Fruit fly (Drosophila melanogaster): ENCODE data around the gene aay.

Gene aay

DNA sequence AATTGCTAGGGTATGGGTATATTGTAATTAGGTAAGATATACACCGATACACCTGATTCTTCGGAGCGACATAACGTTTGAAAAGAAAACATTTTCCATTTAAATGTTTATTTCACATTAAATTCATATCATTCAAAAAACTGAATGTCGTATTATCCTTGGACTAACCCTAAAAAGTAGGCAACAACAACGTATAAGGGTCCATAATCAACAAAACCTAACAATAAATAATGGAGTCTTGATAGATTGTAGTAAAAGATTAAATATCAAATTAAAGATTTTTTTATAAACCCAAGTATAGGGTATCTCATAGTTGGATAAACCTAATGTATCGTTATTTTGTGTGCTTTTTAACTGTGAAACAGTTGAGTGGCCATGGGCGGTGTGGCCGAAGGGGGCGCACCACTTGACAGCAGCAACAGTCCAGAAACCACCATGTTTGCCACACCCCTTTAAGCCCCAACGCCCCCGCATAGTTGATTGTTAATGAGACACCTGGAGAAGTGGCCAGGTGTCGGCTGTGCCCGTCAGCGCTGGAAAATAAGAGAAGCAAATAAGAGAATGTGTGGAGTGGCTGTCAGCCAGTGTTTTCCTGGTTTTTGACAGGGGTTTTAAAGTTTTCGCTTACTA, 45.3 kb downstream of the aay start (continued):
- TF ChIP-seq Sox15 (GFP tag; optimal IDR thresholded peaks at IDR 0.05) (no peak), Eip93F (GFP tag; optimal IDR thresholded peaks at IDR 0.05) (no peak), OdsH (GFP tag; optimal IDR thresholded peaks at IDR 0.05) (peak; percentile 46), vri (GFP tag; optimal IDR thresholded peaks at IDR 0.05) (no peak), Blimp-1 (GFP tag; optimal IDR thresholded peaks at IDR 0.05) (no peak), svp (GFP tag) (peak; percentile 67), net (GFP tag; optimal IDR thresholded peaks at IDR 0.05) (peak; percentile 8), CG6854 (GFP tag; optimal IDR thresholded peaks at IDR 0.05) (no peak), achi (GFP tag; optimal IDR thresholded peaks at IDR 0.05) (no peak), CG1621 (tag; optimal IDR thresholded peaks at IDR 0.05) (no peak), CG6163 (GFP tag; IDR thresholded peaks at IDR 0.05) (no peak), Lpt (GFP tag; optimal IDR thresholded peaks at IDR 0.05) (no peak), Met (GFP tag; optimal IDR thresholded peaks at IDR 0.05) (peak; percentile 17), CG34406 (GFP tag; optimal IDR thresholded peaks at IDR 0.05) (no peak), CG15336 (GFP tag; IDR thresholded peaks at IDR 0.05) (no peak), fd85E (GFP tag; optimal IDR thresholded peaks at IDR 0.05) (no peak), Hr38 (GFP tag; optimal IDR thresholded peaks at IDR 0.05) (no peak), fkh (GFP tag; optimal IDR thresholded peaks at IDR 0.05) (no peak), CG6792 (GFP tag; optimal IDR thresholded peaks at IDR 0.05) (no peak), CG32006 (GFP tag; optimal IDR thresholded peaks at IDR 0.05) (peak; percentile 62), cyc (GFP tag; optimal IDR thresholded peaks at IDR 0.05) (peak; percentile 3), pdm3 (GFP tag; optimal IDR thresholded peaks at IDR 0.05) (peak; percentile 28), CG11762 (GFP tag; optimal IDR thresholded peaks at IDR 0.05; ENCODE audit: insufficient read depth) (no peak), Smox (GFP tag; optimal IDR thresholded peaks at IDR 0.05) (peak; percentile 32), Ets21C (GFP tag; optimal IDR thresholded peaks at IDR 0.05) (no peak), CG11902 (GFP tag; optimal IDR thresholded peaks at IDR 0.05) (no peak)

DNA sequence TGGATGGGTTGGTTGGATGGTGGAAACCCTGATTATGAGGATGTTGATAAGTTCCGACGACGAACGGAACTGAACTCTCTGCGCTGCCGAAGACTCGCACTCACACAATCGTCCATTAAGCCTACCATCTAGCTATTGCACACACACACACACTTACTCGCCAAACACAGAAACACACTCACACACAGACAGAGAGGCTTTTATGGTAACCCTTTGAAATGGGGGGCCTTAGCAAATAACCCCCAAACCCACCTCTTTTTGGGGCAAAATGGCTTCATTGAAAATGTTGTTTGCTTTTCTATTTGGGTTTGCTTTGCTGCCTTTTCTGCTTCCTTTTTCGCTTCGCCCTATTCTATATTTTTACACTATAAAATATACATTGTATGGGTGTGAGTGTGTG, 46.0 kb downstream of the aay start:
- no peak for TF ChIP-seq CG1621 (tag; optimal IDR thresholded peaks at IDR 0.05)
- peak; percentile 19 for TF ChIP-seq Eip78C (GFP tag)
- TF ChIP-seq CG3032 (tag; optimal IDR thresholded peaks at IDR 0.05) = no peak

DNA sequence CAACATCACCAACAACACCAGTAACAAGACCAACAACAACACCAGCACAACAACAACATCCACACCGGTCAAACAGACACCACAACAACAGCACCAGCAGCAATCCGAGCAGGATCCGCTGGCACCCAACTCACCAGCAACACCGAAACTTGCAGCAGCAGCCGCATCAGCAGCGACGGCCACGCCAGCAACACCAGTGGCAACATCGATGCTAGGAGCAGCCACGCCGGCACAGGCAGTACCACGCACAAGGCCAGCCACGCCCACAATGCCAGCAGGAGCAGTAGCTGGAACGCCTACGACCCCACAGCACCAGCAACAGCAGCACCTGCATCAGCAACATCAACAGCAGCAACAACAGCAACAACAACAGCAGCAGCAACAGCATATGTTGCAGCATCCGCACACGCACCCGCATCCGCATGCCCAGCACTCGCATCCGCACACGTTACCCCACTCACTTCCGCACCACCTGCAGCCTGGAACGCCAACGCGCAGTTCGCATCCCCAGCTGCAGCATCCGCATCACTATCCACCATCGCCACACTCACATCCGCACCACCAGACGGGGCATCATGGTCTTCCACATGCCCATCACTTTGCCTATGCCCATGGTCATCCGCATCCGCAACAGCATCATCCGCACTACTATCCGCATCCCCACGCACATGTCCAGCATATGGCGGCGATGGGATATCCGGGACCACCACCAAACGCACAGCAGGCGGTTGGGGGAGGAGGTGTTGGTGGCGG, 48.3 kb downstream of the aay start:
- TF ChIP-seq Gug (GFP tag; IDR thresholded peaks at IDR 0.05) (no peak), net (GFP tag; optimal IDR thresholded peaks at IDR 0.05) (no peak)

Measured in whole organism, prepupa.